Worm (Caenorhabditis elegans): ENCODE results near the gene ZC155.2.

ZC155.2 gene

DNA sequence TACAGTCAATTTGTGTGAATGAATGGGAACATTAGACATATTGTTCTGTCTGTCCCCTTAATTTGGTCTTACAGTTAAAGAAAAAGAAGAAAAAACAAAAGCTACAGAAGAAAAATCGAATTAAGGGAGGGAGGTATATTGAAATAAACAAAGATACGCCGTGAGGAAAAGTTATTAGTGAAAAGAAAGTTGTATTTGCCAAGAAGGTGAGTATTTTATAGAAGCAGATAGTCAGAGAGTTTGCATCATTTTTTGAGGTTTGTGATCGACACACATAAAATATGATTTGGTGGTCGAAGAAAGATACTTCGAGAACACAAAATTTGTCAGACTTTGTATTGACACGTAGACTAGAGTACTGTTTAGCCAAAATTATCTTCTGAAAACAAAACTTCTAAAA, 18.4 kb upstream of the ZC155.2 start:
- TF ChIP-seq nhr-25 (tag; optimal IDR thresholded peaks at IDR 0.05) (peak; percentile 43), alr-1 (tag; optimal IDR thresholded peaks at IDR 0.05) (no peak), nhr-129 (tag; optimal IDR thresholded peaks at IDR 0.05) (peak; percentile 91), blmp-1 (tag; optimal IDR thresholded peaks at IDR 0.05; ENCODE audit: insufficient read depth) (peak; percentile 14), ztf-11 (tag; optimal IDR thresholded peaks at IDR 0.05) (no peak), crh-2 (tag; optimal IDR thresholded peaks at IDR 0.05) (peak; percentile 24), fos-1 (tag; optimal IDR thresholded peaks at IDR 0.05) (peak; percentile 60), sma-9 (GFP tag; optimal IDR thresholded peaks at IDR 0.05) (peak; percentile 49), sma-9 (tag; optimal IDR thresholded peaks at IDR 0.05) (no peak), gmeb-1 (tag; optimal IDR thresholded peaks at IDR 0.05) (peak; percentile 32)

DNA sequence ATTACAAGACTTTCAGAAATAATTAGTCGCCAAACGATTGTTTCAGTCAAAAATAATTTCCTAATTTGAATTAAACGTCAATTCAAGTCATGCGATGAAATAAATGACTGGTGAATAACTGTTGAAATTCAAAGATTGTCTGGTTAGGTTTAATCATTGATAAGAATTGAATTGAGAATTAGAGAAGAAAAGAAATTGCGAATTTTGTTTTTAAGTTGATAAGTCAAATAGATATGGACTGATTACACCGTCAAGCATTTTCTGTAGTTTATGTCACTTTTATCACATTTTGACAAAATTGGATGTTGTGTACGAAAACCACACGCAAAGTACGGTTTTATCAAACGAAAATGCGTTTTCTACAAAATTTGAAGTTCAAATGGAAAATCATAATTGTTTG, 17.5 kb upstream of the ZC155.2 start:
- no peak for TF ChIP-seq peb-1 (tag; optimal IDR thresholded peaks at IDR 0.05)
- no peak for TF ChIP-seq lin-13 (GFP tag; optimal IDR thresholded peaks at IDR 0.05)
- peak; percentile 69 for TF ChIP-seq sma-9 (GFP tag; optimal IDR thresholded peaks at IDR 0.05)
- TF ChIP-seq sma-9 (tag; optimal IDR thresholded peaks at IDR 0.05) = no peak
- TF ChIP-seq ztf-4 (tag; optimal IDR thresholded peaks at IDR 0.05) = no peak
- peak; percentile 53 for TF ChIP-seq nhr-25 (tag; optimal IDR thresholded peaks at IDR 0.05)
- peak; percentile 1 for TF ChIP-seq F13H6.1 (tag; optimal IDR thresholded peaks at IDR 0.05)
- no peak for TF ChIP-seq ZK546.5 (tag; optimal IDR thresholded peaks at IDR 0.05)
- TF ChIP-seq nhr-11 (tag; optimal IDR thresholded peaks at IDR 0.05) = no peak
- no peak for TF ChIP-seq blmp-1 (tag; optimal IDR thresholded peaks at IDR 0.05; ENCODE audit: insufficient read depth)
- TF ChIP-seq nhr-237 (tag; optimal IDR thresholded peaks at IDR 0.05) = no peak
- TF ChIP-seq mab-5 (tag; optimal IDR thresholded peaks at IDR 0.05) = no peak
- TF ChIP-seq skn-1 (tag; optimal IDR thresholded peaks at IDR 0.05) = no peak
- no peak for TF ChIP-seq nhr-6 (tag; optimal IDR thresholded peaks at IDR 0.05)
- TF ChIP-seq ztf-11 (tag; optimal IDR thresholded peaks at IDR 0.05) = no peak
- TF ChIP-seq zag-1 (tag; optimal IDR thresholded peaks at IDR 0.05) = no peak
- no peak for TF ChIP-seq elt-1 (tag; optimal IDR thresholded peaks at IDR 0.05)
- no peak for TF ChIP-seq alr-1 (tag; optimal IDR thresholded peaks at IDR 0.05)
- peak in 1 of 2 experiments; percentile 28 for TF ChIP-seq lsy-2 (tag; optimal IDR thresholded peaks at IDR 0.05)
- no peak for TF ChIP-seq sem-4 (tag; optimal IDR thresholded peaks at IDR 0.05)
- peak; percentile 25 for TF ChIP-seq nhr-21 (tag; optimal IDR thresholded peaks at IDR 0.05)
- no peak for TF ChIP-seq ceh-82 (tag; optimal IDR thresholded peaks at IDR 0.05)
- no peak for TF ChIP-seq lin-39 (tag; optimal IDR thresholded peaks at IDR 0.05)
- TF ChIP-seq Y55F3AM.14 (GFP tag; optimal IDR thresholded peaks at IDR 0.05) = no peak
- no peak for TF ChIP-seq mdl-1 (tag; optimal IDR thresholded peaks at IDR 0.05)
- TF ChIP-seq dmd-4 (tag; optimal IDR thresholded peaks at IDR 0.05) = no peak
- no peak for TF ChIP-seq mbf-1 (tag; optimal IDR thresholded peaks at IDR 0.05)
- peak; percentile 30 for TF ChIP-seq nhr-129 (tag; optimal IDR thresholded peaks at IDR 0.05)
- TF ChIP-seq lin-11 (tag; optimal IDR thresholded peaks at IDR 0.05) = no peak
- TF ChIP-seq egl-27 (tag; optimal IDR thresholded peaks at IDR 0.05) = no peak
- no peak for TF ChIP-seq aly-2 (tag; optimal IDR thresholded peaks at IDR 0.05)
- no peak for TF ChIP-seq ztf-1 (GFP tag; conservative IDR thresholded peaks at IDR 0.05)
- no peak for TF ChIP-seq R02D3.7 (tag; optimal IDR thresholded peaks at IDR 0.05)
- no peak for TF ChIP-seq unc-39 (tag; optimal IDR thresholded peaks at IDR 0.05)
- TF ChIP-seq sma-3 (GFP tag; optimal IDR thresholded peaks at IDR 0.05) = peak; percentile 44
- TF ChIP-seq elt-3 (tag; optimal IDR thresholded peaks at IDR 0.05) = no peak
- TF ChIP-seq fos-1 (tag; optimal IDR thresholded peaks at IDR 0.05) = peak; percentile 97
- TF ChIP-seq crh-2 (tag; optimal IDR thresholded peaks at IDR 0.05) = peak; percentile 88
- peak; percentile 58 for TF ChIP-seq gmeb-1 (tag; optimal IDR thresholded peaks at IDR 0.05)
- peak; percentile 14 for TF ChIP-seq C34F6.9 (tag; optimal IDR thresholded peaks at IDR 0.05)
- TF ChIP-seq nhr-10 (tag; optimal IDR thresholded peaks at IDR 0.05) = no peak
- no peak for TF ChIP-seq ama-1 (optimal IDR thresholded peaks at IDR 0.05)
- no peak for TF ChIP-seq nhr-23 (tag; optimal IDR thresholded peaks at IDR 0.05)
- TF ChIP-seq snpc-4 (tag; optimal IDR thresholded peaks at IDR 0.05) = no peak
- no peak for TF ChIP-seq nhr-77 (tag; optimal IDR thresholded peaks at IDR 0.05)
- TF ChIP-seq unc-55 (GFP tag; optimal IDR thresholded peaks at IDR 0.05) = no peak
- no peak for TF ChIP-seq ceh-16 (tag; optimal IDR thresholded peaks at IDR 0.05)
- no peak for TF ChIP-seq nhr-12 (tag; optimal IDR thresholded peaks at IDR 0.05)
- TF ChIP-seq unc-62 (GFP tag; optimal IDR thresholded peaks at IDR 0.05) = no peak
